Worm (Caenorhabditis elegans): ENCODE results near the gene asm-1.

Gene asm-1

DNA sequence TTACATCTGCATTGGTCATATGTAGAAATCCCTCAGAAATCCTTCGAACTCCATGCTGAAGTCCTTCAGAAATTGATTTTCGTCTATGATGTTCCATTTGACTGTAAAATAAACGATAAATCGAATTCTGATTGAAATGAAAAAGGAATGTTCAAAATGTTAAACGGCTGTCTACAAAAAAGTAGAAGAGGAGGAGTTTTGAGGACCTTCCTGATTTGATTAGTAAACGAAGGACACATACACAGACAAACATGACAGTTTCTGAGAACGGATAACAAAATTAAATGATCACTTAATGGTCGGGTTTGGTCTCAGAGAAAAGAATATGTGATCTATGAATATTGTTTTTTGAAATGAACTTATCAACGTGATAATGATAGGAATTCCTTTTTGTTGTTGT is 32.9 kb upstream of the asm-1 start, which contains the start of gene slc-36.5:
Gene slc-36.5 (minus strand): TSS at position 101 of the 400 bp plus-strand sequence.
- TF ChIP-seq nfya-2 (GFP tag; IDR thresholded peaks at IDR 0.05): no peak
- TF ChIP-seq nfya-1 (tag; optimal IDR thresholded peaks at IDR 0.05; ENCODE audit: borderline replicate concordance, insufficient read depth): no peak
- no peak for TF ChIP-seq ccch-3 (GFP tag; optimal IDR thresholded peaks at IDR 0.05)
- no peak for TF ChIP-seq ceh-40 (GFP tag; IDR thresholded peaks at IDR 0.05)
- no peak for TF ChIP-seq ceh-91 (GFP tag; IDR thresholded peaks at IDR 0.05)
- no peak for TF ChIP-seq sea-2 (GFP tag; IDR thresholded peaks at IDR 0.05)
- TF ChIP-seq nhr-179 (tag; optimal IDR thresholded peaks at IDR 0.05): no peak
- TF ChIP-seq lin-40 (tag; optimal IDR thresholded peaks at IDR 0.05): no peak
- TF ChIP-seq egl-18 (GFP tag; IDR thresholded peaks at IDR 0.05): no peak
- TF ChIP-seq T26A5.8 (tag; optimal IDR thresholded peaks at IDR 0.05): no peak
- TF ChIP-seq F37B4.10 (GFP tag; IDR thresholded peaks at IDR 0.05): no peak
- TF ChIP-seq B0035.1 (tag; optimal IDR thresholded peaks at IDR 0.05): no peak
- no peak for TF ChIP-seq him-1 (tag; optimal IDR thresholded peaks at IDR 0.05)
- no peak for TF ChIP-seq Y95B8A.8 (GFP tag; IDR thresholded peaks at IDR 0.05)

DNA sequence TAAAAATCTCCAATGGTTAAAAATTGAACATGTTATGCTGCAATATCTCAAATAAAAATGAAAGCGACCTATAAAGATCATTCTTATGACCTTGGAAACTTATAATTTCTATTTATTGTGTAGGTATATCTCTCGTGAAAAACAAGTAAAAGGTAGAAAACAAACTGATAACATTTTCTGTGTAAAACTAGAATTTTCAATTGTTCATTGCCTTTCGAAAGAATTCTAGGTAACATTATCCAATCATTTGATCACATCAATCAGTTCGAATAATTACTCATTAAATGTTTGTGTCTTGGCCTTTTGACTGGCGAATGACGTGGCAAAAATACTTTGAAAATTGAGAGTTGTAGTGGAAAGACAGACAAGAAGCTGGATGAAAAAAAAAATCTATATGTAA is 32.0 kb upstream of the asm-1 start:
- no peak for TF ChIP-seq dox-1 (GFP tag; IDR thresholded peaks at IDR 0.05)
- no peak for TF ChIP-seq lin-40 (tag; optimal IDR thresholded peaks at IDR 0.05)
- no peak for TF ChIP-seq ceh-58 (GFP tag; IDR thresholded peaks at IDR 0.05)
- no peak for TF ChIP-seq hlh-26 (GFP tag; conservative IDR thresholded peaks at IDR 0.05)
- no peak for TF ChIP-seq xnd-1 (tag; optimal IDR thresholded peaks at IDR 0.05)
- TF ChIP-seq hlh-12 (tag; optimal IDR thresholded peaks at IDR 0.05): no peak
- no peak for TF ChIP-seq Y79H2A.3 (GFP tag; conservative IDR thresholded peaks at IDR 0.05)
- no peak for TF ChIP-seq ztf-3 (GFP tag; optimal IDR thresholded peaks at IDR 0.05)
- no peak for TF ChIP-seq him-1 (tag; optimal IDR thresholded peaks at IDR 0.05)
- TF ChIP-seq atf-7 (tag; optimal IDR thresholded peaks at IDR 0.05): no peak

DNA sequence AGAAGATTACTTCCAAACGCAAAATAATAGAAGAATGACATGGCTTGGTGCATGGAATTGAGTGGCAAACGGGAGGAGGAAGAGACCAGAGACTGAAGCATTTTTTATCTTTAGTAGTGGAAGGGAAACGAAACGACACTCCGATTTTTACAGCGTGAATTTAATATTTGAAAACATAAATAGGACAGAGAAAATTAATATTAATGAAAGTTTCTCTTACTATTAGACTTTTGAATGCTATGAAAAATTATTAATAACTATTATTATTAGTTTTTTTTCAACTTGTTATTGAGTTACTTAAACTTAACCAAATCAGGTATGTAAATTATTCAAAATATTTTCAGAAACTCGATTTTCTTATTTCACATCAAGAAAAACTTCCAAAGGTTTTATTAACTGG is 29.8 kb upstream of the asm-1 start, which contains the start of gene C44B7.7:
Gene C44B7.7 (minus strand): TSS at position 101 of the 400 bp plus-strand sequence.
- TF ChIP-seq ceh-58 (GFP tag; IDR thresholded peaks at IDR 0.05): no peak
- peak; percentile 5 for TF ChIP-seq nhr-80 (tag; optimal IDR thresholded peaks at IDR 0.05)

DNA sequence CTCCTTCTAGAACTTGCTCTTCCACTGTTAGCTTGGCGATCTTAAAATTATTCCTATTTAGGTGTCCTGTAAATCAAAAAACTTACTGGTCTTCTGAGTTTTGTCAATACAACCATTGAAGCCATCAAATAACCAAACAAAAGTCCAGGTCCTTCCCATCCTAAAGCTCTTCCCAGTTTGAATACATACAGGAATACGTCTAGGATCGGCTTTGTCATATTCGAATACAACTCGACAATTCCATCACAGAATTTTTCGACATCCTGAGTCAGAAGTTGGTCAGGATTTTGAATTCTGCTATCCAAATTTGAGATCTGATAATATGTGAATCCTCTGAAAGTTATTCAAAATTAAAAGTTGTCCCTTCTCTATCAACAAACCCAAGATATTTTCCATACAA is 27.5 kb upstream of the asm-1 start:
- TF ChIP-seq madf-10 (tag; optimal IDR thresholded peaks at IDR 0.05) (no peak), ztf-22 (GFP tag; optimal IDR thresholded peaks at IDR 0.05) (no peak), efl-1 (GFP tag; optimal IDR thresholded peaks at IDR 0.05) (no peak), xnd-1 (tag; optimal IDR thresholded peaks at IDR 0.05) (no peak), lin-40 (tag; optimal IDR thresholded peaks at IDR 0.05) (no peak), F39B2.1 (GFP tag; IDR thresholded peaks at IDR 0.05) (no peak), let-526 (GFP tag; IDR thresholded peaks at IDR 0.05) (no peak), B0261.1 (tag; optimal IDR thresholded peaks at IDR 0.05) (no peak), lsl-1 (GFP tag; optimal IDR thresholded peaks at IDR 0.05) (no peak), lsy-27 (tag; optimal IDR thresholded peaks at IDR 0.05; ENCODE audit: borderline replicate concordance, insufficient read depth) (no peak), tbp1 (GFP tag; optimal IDR thresholded peaks at IDR 0.05) (no peak), C06A6.2 (GFP tag; conservative IDR thresholded peaks at IDR 0.05) (no peak), F33H1.4 (GFP tag; IDR thresholded peaks at IDR 0.05) (no peak), repo-1 (tag; optimal IDR thresholded peaks at IDR 0.05) (no peak), attf-5 (GFP tag; optimal IDR thresholded peaks at IDR 0.05) (no peak), sptf-2 (GFP tag; optimal IDR thresholded peaks at IDR 0.05) (no peak), ZK185.1 (tag; optimal IDR thresholded peaks at IDR 0.05; ENCODE audit: poor library complexity, severe bottlenecking) (no peak), attf-6 (GFP tag; IDR thresholded peaks at IDR 0.05) (no peak), snpc-4 (GFP tag; optimal IDR thresholded peaks at IDR 0.05) (no peak), snpc-4 (tag; optimal IDR thresholded peaks at IDR 0.05) (no peak)

Measured in whole organism, young adult.